Worm (Caenorhabditis elegans) whole organism, late embryonic: ENCODE data around the gene F55C5.10.
A peak's percentile ranks its signal among the peaks of the same experiment; 100 is the strongest.

Experiments used
- C38D4.7 ChIP-seq: fragments of 200-800 bp; sonication (Bioruptor generic); optimal IDR thresholded peaks from 2 replicates; lab custom pipeline; 2018; ENCODE audit warnings: mild to moderate bottlenecking, missing genetic modification characterization, moderate library complexity, missing compliant biosample characterization
- F13H6.1 ChIP-seq: sonication (generic microtip); optimal IDR thresholded peaks from 2 replicates; lab custom pipeline; 2016; ENCODE audit warnings: missing genetic modification characterization, missing compliant biosample characterization
- K02D7.2 ChIP-seq: sonication (generic microtip); optimal IDR thresholded peaks from 2 replicates; lab custom pipeline; 2017; ENCODE audit warnings: mild to moderate bottlenecking, missing genetic modification characterization, missing compliant biosample characterization
- T23F11.4 ChIP-seq: fragments of 200-800 bp; sonication (Bioruptor generic); optimal IDR thresholded peaks from 2 replicates; lab custom pipeline; 2018; ENCODE audit warnings: mild to moderate bottlenecking, missing genetic modification characterization, missing compliant biosample characterization
- Y22D7AL.16 ChIP-seq: sonication (generic microtip); optimal IDR thresholded peaks from 2 replicates; lab custom pipeline; 2016; ENCODE audit warnings: missing genetic modification characterization, missing compliant biosample characterization
- ahr-1 ChIP-seq: sonication (generic microtip); optimal IDR thresholded peaks from 2 replicates; lab custom pipeline; 2016; ENCODE audit warnings: missing genetic modification characterization, missing compliant biosample characterization
- ama-1 ChIP-seq: fragments of 150-350 bp; optimal IDR thresholded peaks from 2 replicates; lab custom pipeline; 2014
- ceh-18 ChIP-seq: sonication (generic microtip); optimal IDR thresholded peaks from 2 replicates; lab custom pipeline; 2016; ENCODE audit warnings: missing genetic modification characterization, missing compliant biosample characterization
- ceh-22 ChIP-seq: sonication (generic microtip); optimal IDR thresholded peaks from 2 replicates; lab custom pipeline; 2017; ENCODE audit warnings: missing biosample characterization, missing genetic modification characterization
- ceh-30 ChIP-seq: fragments of 150-350 bp; optimal IDR thresholded peaks from 2 replicates; lab custom pipeline; 2014; ENCODE audit warnings: missing biosample characterization, missing genetic modification characterization
- ceh-31 ChIP-seq: sonication (generic microtip); optimal IDR thresholded peaks from 2 replicates; lab custom pipeline; 2016; ENCODE audit warnings: missing genetic modification characterization, missing compliant biosample characterization
- ceh-34 ChIP-seq: sonication (generic microtip); optimal IDR thresholded peaks from 2 replicates; lab custom pipeline; 2016; ENCODE audit warnings: mild to moderate bottlenecking, missing genetic modification characterization, missing compliant biosample characterization
- ceh-45 ChIP-seq: fragments of 200-800 bp; sonication (Bioruptor generic); IDR thresholded peaks from 2 replicates; pipeline ENCODE4 v1.3.6; 2022; ENCODE audit warnings: missing genetic modification reagents, missing genetic modification characterization, missing compliant biosample characterization
- ceh-6 ChIP-seq: fragments of 200-800 bp; sonication (Bioruptor generic); optimal IDR thresholded peaks from 2 replicates; lab custom pipeline; 2018; ENCODE audit warnings: mild to moderate bottlenecking, missing genetic modification characterization, missing compliant biosample characterization
- che-1 ChIP-seq: sonication (generic microtip); optimal IDR thresholded peaks from 2 replicates; lab custom pipeline; 2016; ENCODE audit warnings: mild to moderate bottlenecking, missing genetic modification characterization, missing compliant biosample characterization
- dmd-4 ChIP-seq: sonication (generic microtip); optimal IDR thresholded peaks from 2 replicates; lab custom pipeline; 2016; ENCODE audit warnings: borderline replicate concordance, missing genetic modification characterization, missing compliant biosample characterization
- elt-4 ChIP-seq: sonication (generic microtip); optimal IDR thresholded peaks from 2 replicates; lab custom pipeline; 2016; ENCODE audit warnings: missing genetic modification characterization, missing compliant biosample characterization
- ets-4 ChIP-seq: sonication (generic microtip); optimal IDR thresholded peaks from 2 replicates; lab custom pipeline; 2016; ENCODE audit warnings: missing genetic modification characterization, missing compliant biosample characterization
- eyg-1 ChIP-seq: sonication (generic microtip); optimal IDR thresholded peaks from 2 replicates; lab custom pipeline; 2016; ENCODE audit warnings: missing genotype, missing genetic modification characterization, missing compliant biosample characterization
- fkh-6 ChIP-seq: sonication (generic microtip); optimal IDR thresholded peaks from 2 replicates; lab custom pipeline; 2016; ENCODE audit warnings: missing genetic modification characterization, missing compliant biosample characterization
- gmeb-2 ChIP-seq: sonication (generic microtip); optimal IDR thresholded peaks from 2 replicates; lab custom pipeline; 2016; ENCODE audit warnings: missing genetic modification characterization, inconsistent platforms, missing compliant biosample characterization
- hlh-13 ChIP-seq: fragments of 200-800 bp; sonication (Bioruptor generic); optimal IDR thresholded peaks from 2 replicates; lab custom pipeline; 2018; ENCODE audit warnings: mild to moderate bottlenecking, missing genetic modification characterization, missing compliant biosample characterization
- hlh-15 ChIP-seq: sonication (generic microtip); optimal IDR thresholded peaks from 2 replicates; lab custom pipeline; 2016; ENCODE audit warnings: missing genetic modification characterization, missing compliant biosample characterization
- hlh-6 ChIP-seq: sonication (generic microtip); optimal IDR thresholded peaks from 2 replicates; lab custom pipeline; 2016; ENCODE audit warnings: missing genotype, missing genetic modification characterization, missing compliant biosample characterization
- mec-3 ChIP-seq: sonication (generic microtip); optimal IDR thresholded peaks from 2 replicates; lab custom pipeline; 2016; ENCODE audit warnings: borderline replicate concordance, missing genetic modification characterization, missing compliant biosample characterization
- nfya-1 ChIP-seq: sonication (generic microtip); optimal IDR thresholded peaks from 2 replicates; lab custom pipeline; 2017; ENCODE audit warnings: missing genetic modification characterization, mild to moderate bottlenecking, missing compliant biosample characterization, antibody characterized with exemption, moderate library complexity
- nhr-11 ChIP-seq: fragments of 150-350 bp; optimal IDR thresholded peaks from 2 replicates; lab custom pipeline; 2014; ENCODE audit warnings: missing biosample characterization, missing genetic modification characterization
- odd-2 ChIP-seq: sonication (generic microtip); optimal IDR thresholded peaks from 2 replicates; lab custom pipeline; 2017; ENCODE audit warnings: antibody characterized with exemption, mild to moderate bottlenecking, missing genetic modification characterization, missing compliant biosample characterization
- pag-3 ChIP-seq: sonication (generic microtip); optimal IDR thresholded peaks from 2 replicates; lab custom pipeline; 2016; ENCODE audit warnings: missing compliant biosample characterization, missing genetic modification characterization, borderline replicate concordance
- pat-9 ChIP-seq: fragments of 200-800 bp; sonication (Bioruptor generic); optimal IDR thresholded peaks from 2 replicates; lab custom pipeline; 2018; ENCODE audit warnings: mild to moderate bottlenecking, missing genetic modification characterization, moderate library complexity, missing compliant biosample characterization
- pax-1 ChIP-seq: fragments of 150-350 bp; optimal IDR thresholded peaks from 2 replicates; lab custom pipeline; 2014; ENCODE audit warnings: missing biosample characterization, missing genetic modification characterization
- pha-2 ChIP-seq: sonication (generic microtip); optimal IDR thresholded peaks from 2 replicates; lab custom pipeline; 2017; ENCODE audit warnings: mild to moderate bottlenecking, missing genetic modification characterization, missing compliant biosample characterization
- pros-1 ChIP-seq: fragments of 150-350 bp; optimal IDR thresholded peaks from 2 replicates; lab custom pipeline; 2014; ENCODE audit warnings: missing biosample characterization, missing genetic modification reagents, missing genetic modification characterization
- rnt-1 ChIP-seq: sonication (generic microtip); optimal IDR thresholded peaks from 2 replicates; lab custom pipeline; 2016; ENCODE audit warnings: missing genetic modification characterization, missing compliant biosample characterization
- sox-4 ChIP-seq: sonication (generic microtip); optimal IDR thresholded peaks from 2 replicates; lab custom pipeline; 2017; ENCODE audit warnings: mild to moderate bottlenecking, missing genetic modification characterization, inconsistent platforms, missing compliant biosample characterization
- syd-9 ChIP-seq: sonication (generic microtip); optimal IDR thresholded peaks from 2 replicates; lab custom pipeline; 2016; ENCODE audit warnings: mild to moderate bottlenecking, missing genetic modification characterization, moderate library complexity, missing compliant biosample characterization
- tbx-2 ChIP-seq: sonication (generic microtip); optimal IDR thresholded peaks from 2 replicates; lab custom pipeline; 2016; ENCODE audit warnings: missing genetic modification characterization, missing compliant biosample characterization
- tbx-7 ChIP-seq: sonication (generic microtip); optimal IDR thresholded peaks from 2 replicates; lab custom pipeline; 2016; ENCODE audit warnings: missing genotype, missing genetic modification characterization, missing compliant biosample characterization
- unc-3 ChIP-seq, 2 experiments: fragments of 200-800 bp in 1 of 2; sonication (Bioruptor generic) in 1 of 2; sonication (generic microtip) in 1 of 2; conservative IDR thresholded peaks in 1 of 2; optimal IDR thresholded peaks in 1 of 2; 2 replicates each; pipeline versions ENCODE4 v1.3.6 to Lab custom; 2016 to 2022; ENCODE audit warnings: missing compliant biosample characterization in 2 of 2, missing genetic modification characterization in 2 of 2, missing genetic modification reagents in 1 of 2
- unc-55 ChIP-seq: sonication (generic microtip); optimal IDR thresholded peaks from 2 replicates; lab custom pipeline; 2017; ENCODE audit warnings: missing biosample characterization, missing genetic modification reagents, missing genetic modification characterization
- unc-86 ChIP-seq: sonication (generic microtip); optimal IDR thresholded peaks from 2 replicates; lab custom pipeline; 2016; ENCODE audit warnings: missing genetic modification characterization, missing compliant biosample characterization
- ztf-16 ChIP-seq: sonication (generic microtip); optimal IDR thresholded peaks from 2 replicates; lab custom pipeline; 2017; ENCODE audit warnings: missing genetic modification characterization, missing compliant biosample characterization

Gene F55C5.10

ce11 chrV:12283187-12283586, at the start of gene F55C5.10:
F55C5.10 (plus strand) TSS chrV:12283487.
- TF ChIP-seq Y22D7AL.16 (no peak), che-1 (tag; lab: Kevin White, UChicago) (no peak), pat-9 (tag; lab: Kevin White, UChicago) (no peak), elt-4 (tag; lab: Kevin White, UChicago) (no peak), pros-1 (tag; lab: Kevin White, UChicago) (no peak), ama-1 (no peak), rnt-1 (no peak), eyg-1 (tag; lab: Kevin White, UChicago) (no peak), ceh-30 (tag; lab: Kevin White, UChicago) (no peak), K02D7.2 (no peak), unc-3 (GFP tag; conservative IDR thresholded peaks at IDR 0.05; lab: Robert Waterston, UW) (no peak), unc-3 (tag; optimal IDR thresholded peaks at IDR 0.05; lab: Kevin White, UChicago) (no peak), hlh-15 (tag; lab: Kevin White, UChicago) (no peak), odd-2 (tag; lab: Kevin White, UChicago) (no peak), pax-1 (tag; lab: Kevin White, UChicago) (no peak), dmd-4 (tag; lab: Kevin White, UChicago) (no peak), gmeb-2 (tag; lab: Kevin White, UChicago) (no peak), fkh-6 (tag; lab: Kevin White, UChicago) (no peak), ceh-22 (tag; lab: Kevin White, UChicago) (no peak)

DNA sequence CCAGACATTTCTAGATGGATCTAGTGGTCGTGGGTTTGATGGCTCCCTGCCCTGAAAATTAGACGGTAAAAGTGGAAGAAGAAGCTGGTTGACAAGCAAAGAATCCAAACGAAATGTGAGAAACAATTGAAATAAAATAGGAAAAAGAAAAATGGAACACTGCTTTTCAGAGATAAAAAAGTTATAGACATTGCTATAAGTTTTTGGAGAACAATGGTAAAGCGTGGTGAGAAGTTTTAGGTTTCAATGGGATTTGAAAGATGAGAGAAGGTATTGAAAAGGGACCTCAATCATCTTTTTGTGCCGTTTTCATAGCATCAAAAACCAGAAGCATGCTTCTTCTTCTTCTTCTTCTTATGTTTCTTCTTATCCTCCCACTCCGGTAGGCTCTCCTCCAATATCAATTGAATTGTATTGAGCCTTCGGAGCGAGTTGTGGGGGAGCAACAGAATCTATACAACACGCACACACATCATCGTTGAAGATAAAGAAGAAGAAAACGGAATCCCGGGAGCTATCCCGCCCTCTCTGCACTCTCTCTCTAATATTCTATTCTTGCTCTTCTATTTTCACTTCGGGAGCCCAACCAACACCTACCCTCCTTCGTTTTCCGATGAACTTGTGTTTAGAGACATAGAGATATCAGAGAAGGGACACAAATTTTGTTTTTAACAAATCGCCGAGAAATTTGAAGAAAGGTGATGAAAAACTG, 48.8 kb upstream of the F55C5.10 start, which contains the start of gene myo-3:
myo-3 (minus strand) TSS at position 51 of the 712 bp plus-strand sequence.
- TF ChIP-seq ceh-6 (no peak), hlh-13 (GFP tag; lab: Kevin White, UChicago) (no peak), Y22D7AL.16 (no peak), T23F11.4 (GFP tag; lab: Kevin White, UChicago) (no peak), syd-9 (tag; lab: Kevin White, UChicago) (no peak), ahr-1 (tag; lab: Kevin White, UChicago) (no peak), pat-9 (tag; lab: Kevin White, UChicago) (no peak), ceh-34 (tag; lab: Kevin White, UChicago) (peak; percentile 22), F13H6.1 (tag; lab: Kevin White, UChicago) (no peak), eyg-1 (tag; lab: Kevin White, UChicago) (no peak), dmd-4 (tag; lab: Kevin White, UChicago) (no peak), K02D7.2 (no peak), ceh-31 (tag; lab: Kevin White, UChicago) (no peak), unc-55 (GFP tag; lab: Kevin White, UChicago) (no peak), unc-86 (tag; lab: Kevin White, UChicago) (no peak), rnt-1 (peak; percentile 37), nhr-11 (tag; lab: Kevin White, UChicago) (no peak), odd-2 (tag; lab: Kevin White, UChicago) (no peak), gmeb-2 (tag; lab: Kevin White, UChicago) (no peak), ztf-16 (tag; lab: Kevin White, UChicago) (no peak), nfya-1 (tag; lab: Kevin White, UChicago) (peak; percentile 12), C38D4.7 (no peak), ceh-18 (tag; lab: Kevin White, UChicago) (peak; percentile 80), tbx-7 (tag; lab: Kevin White, UChicago) (no peak), pha-2 (tag; lab: Kevin White, UChicago) (no peak), hlh-6 (no peak), ceh-45 (GFP tag; lab: Robert Waterston, UW) (no peak), sox-4 (no peak), pros-1 (tag; lab: Kevin White, UChicago) (no peak), tbx-2 (tag; lab: Kevin White, UChicago) (no peak), ets-4 (tag; lab: Kevin White, UChicago) (no peak), mec-3 (tag; lab: Kevin White, UChicago) (no peak), pag-3 (tag; lab: Kevin White, UChicago) (no peak)
